Fruit fly (Drosophila melanogaster): ENCODE results near the gene B-H2.

DNA sequence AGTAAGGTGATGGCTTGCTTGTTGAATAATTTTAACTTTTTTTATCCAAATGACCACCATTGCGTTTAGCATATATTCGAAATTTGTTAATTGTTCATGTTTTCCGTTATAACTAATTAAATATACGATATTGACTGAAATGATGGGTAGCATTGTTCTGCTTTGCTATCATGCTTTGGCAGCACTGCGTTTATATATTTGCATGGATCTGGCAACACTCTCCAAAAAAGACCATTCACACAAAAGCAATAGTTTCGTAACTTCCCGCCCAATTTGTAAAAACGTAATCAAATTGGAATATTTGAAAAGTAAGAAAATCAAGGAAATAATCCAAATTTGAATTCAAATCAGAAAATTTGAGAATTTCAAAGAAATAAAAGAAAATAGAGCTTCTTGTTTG lies 8.8 kb upstream of the B-H2 start:
- no peak for TF ChIP-seq OdsH (GFP tag; optimal IDR thresholded peaks at IDR 0.05)
- TF ChIP-seq Jra (GFP tag; optimal IDR thresholded peaks at IDR 0.05), result no peak
- no peak for TF ChIP-seq br (GFP tag; optimal IDR thresholded peaks at IDR 0.05)
- TF ChIP-seq usp (GFP tag; optimal IDR thresholded peaks at IDR 0.05), result no peak
- no peak for TF ChIP-seq psq (GFP tag; optimal IDR thresholded peaks at IDR 0.05)

Data from whole organism, wandering third instar larva.